Fruit fly (Drosophila melanogaster) whole organism, pupa: Measurements from ENCODE around the gene melt.

ENCODE experiments used
- CG10348 ChIP-seq: fragments of 200-800 bp; sonication (Bioruptor generic); IDR thresholded peaks from 2 replicates; pipeline ENCODE4 v1.3.6; 2022; ENCODE audit warnings: missing biosample characterization, missing genetic modification characterization
- CG14655 ChIP-seq: fragments of 200-800 bp; sonication (Bioruptor generic); optimal IDR thresholded peaks from 3 replicates; lab custom pipeline; 2017; ENCODE audit warnings: mild to moderate bottlenecking, missing biosample characterization, missing genetic modification reagents, missing genetic modification characterization
- CG17806 ChIP-seq: fragments of 200-800 bp; sonication (Bioruptor generic); optimal IDR thresholded peaks from 2 replicates; lab custom pipeline; 2018; ENCODE audit warnings: missing biosample characterization, mild to moderate bottlenecking, missing genetic modification characterization, moderate library complexity
- CG32121 ChIP-seq: fragments of 200-800 bp; sonication (Bioruptor generic); IDR thresholded peaks from 2 replicates; pipeline ENCODE4 v1.3.6; 2022; ENCODE audit warnings: missing biosample characterization, missing genetic modification characterization
- CG4496 ChIP-seq: fragments of 200-800 bp; sonication (Bioruptor generic); IDR thresholded peaks from 3 replicates; pipeline ENCODE4 v1.3.6; 2022; ENCODE audit warnings: missing biosample characterization, missing genetic modification characterization
- Ets98B ChIP-seq: fragments of 200-800 bp; sonication (Bioruptor generic); IDR thresholded peaks from 2 replicates; pipeline ENCODE4 v1.3.6; 2022; ENCODE audit warnings: missing biosample characterization, missing genetic modification characterization
- Pif1A ChIP-seq: fragments of 200-800 bp; sonication (Bioruptor generic); optimal IDR thresholded peaks from 3 replicates; lab custom pipeline; 2016; ENCODE audit warnings: missing biosample characterization, missing genetic modification characterization
- Snoo ChIP-seq: fragments of 200-800 bp; sonication (Bioruptor generic); optimal IDR thresholded peaks from 3 replicates; lab custom pipeline; 2017; ENCODE audit warnings: missing biosample characterization, mild to moderate bottlenecking, missing genetic modification characterization, inconsistent platforms
- fd96Ca ChIP-seq: fragments of 200-800 bp; sonication (Bioruptor generic); IDR thresholded peaks from 3 replicates; pipeline ENCODE4 v1.3.6; 2022; ENCODE audit warnings: missing biosample characterization, missing genetic modification characterization
- gl ChIP-seq: fragments of 200-800 bp; sonication (Bioruptor generic); optimal IDR thresholded peaks from 2 replicates; lab custom pipeline; 2018; ENCODE audit warnings: missing biosample characterization, mild to moderate bottlenecking, missing genetic modification characterization
- rn ChIP-seq: fragments of 200-800 bp; sonication (Bioruptor generic); IDR thresholded peaks from 2 replicates; pipeline ENCODE4 v1.3.6; 2022; ENCODE audit warnings: missing biosample characterization, missing genetic modification characterization

DNA sequence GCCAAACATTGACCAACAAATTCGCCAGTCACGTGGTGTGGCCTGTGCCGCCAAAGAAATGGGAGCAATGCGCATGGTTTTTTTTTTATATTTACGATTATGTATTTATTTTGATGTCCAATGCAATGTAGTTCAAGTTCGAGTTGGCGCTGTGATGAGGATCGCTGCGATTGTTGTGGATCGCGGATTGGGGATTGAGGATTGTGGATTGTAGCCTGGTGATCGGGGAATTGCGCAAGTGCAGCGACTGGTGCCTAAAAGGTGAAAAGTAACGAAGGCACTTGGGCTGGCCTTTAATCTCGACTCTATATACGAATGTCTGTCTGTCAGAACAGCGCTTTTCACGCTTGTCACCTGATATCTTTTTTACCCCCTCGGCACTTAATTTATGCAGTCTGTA lies 29.8 kb upstream of the melt start:
- no peak for TF ChIP-seq CG32121 (GFP tag; lab: Robert Waterston, UW)
- TF ChIP-seq Snoo (tag; lab: Kevin White, UChicago): no peak
- TF ChIP-seq rn: no peak
- no peak for TF ChIP-seq CG10348 (GFP tag; lab: Robert Waterston, UW)
- TF ChIP-seq gl (tag; lab: Kevin White, UChicago): no peak
- TF ChIP-seq Pif1A (GFP tag; lab: Kevin White, UChicago): no peak
- TF ChIP-seq CG14655: no peak
- no peak for TF ChIP-seq fd96Ca (GFP tag; lab: Robert Waterston, UW)
- no peak for TF ChIP-seq CG4496 (GFP tag; lab: Robert Waterston, UW)
- no peak for TF ChIP-seq CG17806 (tag; lab: Kevin White, UChicago)
- no peak for TF ChIP-seq Ets98B
